Worm (Caenorhabditis elegans): ENCODE measurements around the gene icd-1.

icd-1 gene

DNA sequence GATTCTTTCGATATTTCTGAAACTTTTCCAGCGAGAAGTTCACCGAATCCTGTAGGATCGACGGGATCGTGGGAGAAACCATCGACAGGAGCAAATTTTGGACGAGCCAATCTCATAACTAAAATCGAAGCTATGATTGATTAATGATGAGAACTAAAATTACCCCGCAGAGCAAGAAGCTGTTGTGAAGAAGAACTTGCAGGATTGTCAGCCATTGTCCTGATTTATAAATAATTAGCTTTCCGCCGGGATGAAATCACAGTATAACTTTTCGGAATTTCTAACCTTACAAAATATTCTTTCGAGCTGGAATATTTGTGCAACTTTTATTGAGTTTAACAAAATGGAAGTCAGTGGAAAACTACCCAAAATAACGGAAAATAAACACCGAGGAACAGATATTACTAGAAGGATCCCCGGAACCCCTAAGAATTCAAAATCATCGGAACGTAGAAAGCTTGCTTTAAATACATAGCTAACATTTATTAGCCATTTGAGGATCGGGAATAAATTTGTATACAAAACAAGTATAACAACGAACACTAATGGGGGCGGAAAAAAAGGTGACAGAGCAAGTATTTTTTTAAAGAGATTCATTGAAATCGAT is 1.1 kb downstream of the icd-1 start, which contains the start of gene C56C10.7 (continued):
- TF ChIP-seq skn-1 (tag; optimal IDR thresholded peaks at IDR 0.05) = no peak

DNA sequence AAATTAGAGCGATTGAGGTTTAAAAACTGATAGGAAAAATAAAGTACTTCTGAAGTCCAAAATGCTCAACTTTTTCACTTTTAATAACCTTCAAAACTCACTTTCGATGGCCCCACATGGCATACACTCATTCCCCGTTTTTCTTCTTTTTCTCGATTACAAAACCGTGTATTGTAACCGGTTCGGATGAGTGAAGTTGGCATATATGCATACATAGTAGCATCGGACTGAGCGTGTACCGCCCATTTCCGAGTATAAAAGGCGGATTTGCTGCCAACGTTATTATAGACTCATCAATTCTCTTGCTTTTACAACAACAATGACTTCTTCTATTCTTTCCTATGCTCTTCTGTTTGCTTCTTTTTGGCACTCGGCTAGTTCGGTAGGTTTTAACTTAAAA is 5.7 kb downstream of the icd-1 start, which contains the start of gene C56C10.4:
C56C10.4 (plus strand) TSS at position 301 of the 400 bp plus-strand sequence.
- no peak for TF ChIP-seq nhr-19 (GFP tag; conservative IDR thresholded peaks at IDR 0.05)
- TF ChIP-seq nhr-76 (tag; optimal IDR thresholded peaks at IDR 0.05) = no peak
- no peak for TF ChIP-seq rnt-1 (tag; optimal IDR thresholded peaks at IDR 0.05)
- TF ChIP-seq nhr-77 (tag; optimal IDR thresholded peaks at IDR 0.05) = no peak
- TF ChIP-seq unc-130 (tag; optimal IDR thresholded peaks at IDR 0.05) = no peak
- no peak for TF ChIP-seq zag-1 (tag; optimal IDR thresholded peaks at IDR 0.05)

- no peak for TF ChIP-seq tlp-1 (tag; optimal IDR thresholded peaks at IDR 0.05)
- no peak for TF ChIP-seq efl-1 (optimal IDR thresholded peaks at IDR 0.05)
- TF ChIP-seq efl-1 (GFP tag; optimal IDR thresholded peaks at IDR 0.05 in 1 of 2) = peak in 1 of 2 experiments; percentile 28
These were observed 7.2 kb downstream of the icd-1 start, which contains the start of gene C56C10.6 for ce11 chrII:6581236-6581635. Gene C56C10.6 (minus strand): TSS chrII:6581336.

DNA sequence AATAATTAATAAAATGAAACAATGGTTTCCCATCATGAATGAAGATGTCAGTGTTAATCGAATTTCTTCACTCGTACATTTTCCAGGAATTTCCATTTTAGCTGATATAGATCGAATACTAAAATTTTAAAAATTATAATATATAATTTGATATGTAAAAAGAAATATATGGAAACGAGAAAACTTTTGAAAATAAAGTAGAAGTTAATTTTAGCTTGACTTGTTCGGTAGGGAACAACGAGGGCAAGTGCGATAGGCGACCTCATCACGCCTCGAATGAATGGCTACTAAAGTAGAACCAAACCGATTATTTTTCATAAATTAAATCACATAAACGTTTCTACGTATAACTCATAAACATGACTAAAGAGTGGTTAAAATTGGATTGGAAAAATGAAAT is 10.1 kb downstream of the icd-1 start, which contains the start of gene sra-31:
sra-31 (minus strand) TSS at position 101 of the 400 bp plus-strand sequence.
- TF ChIP-seq ztf-4 (tag; optimal IDR thresholded peaks at IDR 0.05) (no peak), elt-2 (tag; optimal IDR thresholded peaks at IDR 0.05) (no peak), tlp-1 (tag; optimal IDR thresholded peaks at IDR 0.05) (no peak), efl-1 (optimal IDR thresholded peaks at IDR 0.05) (no peak), efl-1 (GFP tag; optimal IDR thresholded peaks at IDR 0.05 in 1 of 2) (no peak), ces-1 (GFP tag; optimal IDR thresholded peaks at IDR 0.05) (no peak), zag-1 (tag; optimal IDR thresholded peaks at IDR 0.05) (no peak), nhr-11 (tag; optimal IDR thresholded peaks at IDR 0.05) (no peak)

ce11 chrII:6575647-6576046 is 12.8 kb downstream of the icd-1 start, which contains the start of gene sra-29:
Gene sra-29 (minus strand): TSS chrII:6575747.
- TF ChIP-seq lin-39 (tag; optimal IDR thresholded peaks at IDR 0.05) (no peak), fkh-8 (tag; optimal IDR thresholded peaks at IDR 0.05) (no peak), lin-15B (tag; optimal IDR thresholded peaks at IDR 0.05) (no peak), C34B4.2 (tag; optimal IDR thresholded peaks at IDR 0.05) (no peak), elt-2 (tag; optimal IDR thresholded peaks at IDR 0.05) (no peak), efl-1 (optimal IDR thresholded peaks at IDR 0.05) (no peak), efl-1 (GFP tag; optimal IDR thresholded peaks at IDR 0.05 in 1 of 2) (no peak), egl-13 (tag; optimal IDR thresholded peaks at IDR 0.05) (no peak), unc-30 (tag; optimal IDR thresholded peaks at IDR 0.05) (no peak), lin-14 (GFP tag; optimal IDR thresholded peaks at IDR 0.05) (no peak), sptf-1 (tag; optimal IDR thresholded peaks at IDR 0.05) (no peak), ets-5 (GFP tag; IDR thresholded peaks at IDR 0.05) (no peak), snpc-4 (tag; optimal IDR thresholded peaks at IDR 0.05) (no peak), xbp-1 (tag; optimal IDR thresholded peaks at IDR 0.05) (no peak)

- no peak for TF ChIP-seq lin-35 (GFP tag; optimal IDR thresholded peaks at IDR 0.05)
- TF ChIP-seq ceh-82 (tag; optimal IDR thresholded peaks at IDR 0.05) = no peak
- no peak for TF ChIP-seq pag-3 (tag; optimal IDR thresholded peaks at IDR 0.05; ENCODE audit: borderline replicate concordance, insufficient read depth)
- TF ChIP-seq nhr-28 (tag; optimal IDR thresholded peaks at IDR 0.05) = no peak
- TF ChIP-seq nhr-76 (tag; optimal IDR thresholded peaks at IDR 0.05) = no peak
These were observed 14.8 kb downstream of the icd-1 start, which contains the start of gene sra-28 for ce11 chrII:6573677-6574076. Gene sra-28 (minus strand): TSS chrII:6573777.

- TF ChIP-seq grh-1 (GFP tag; IDR thresholded peaks at IDR 0.05) (no peak), ceh-63 (GFP tag; optimal IDR thresholded peaks at IDR 0.05) (no peak), unc-130 (tag; optimal IDR thresholded peaks at IDR 0.05) (no peak), zip-4 (GFP tag; optimal IDR thresholded peaks at IDR 0.05) (no peak), nhr-47 (tag; optimal IDR thresholded peaks at IDR 0.05) (no peak), egl-13 (tag; optimal IDR thresholded peaks at IDR 0.05) (no peak), aly-2 (tag; optimal IDR thresholded peaks at IDR 0.05) (no peak), xbp-1 (tag; optimal IDR thresholded peaks at IDR 0.05) (no peak), sup-37 (GFP tag; optimal IDR thresholded peaks at IDR 0.05) (no peak), nhr-71 (tag; optimal IDR thresholded peaks at IDR 0.05) (no peak), vab-15 (tag; optimal IDR thresholded peaks at IDR 0.05) (no peak), blmp-1 (tag; optimal IDR thresholded peaks at IDR 0.05) (no peak), dsc-1 (tag; optimal IDR thresholded peaks at IDR 0.05) (no peak), mab-9 (GFP tag; IDR thresholded peaks at IDR 0.05) (no peak), fkh-8 (tag; optimal IDR thresholded peaks at IDR 0.05) (no peak)
These were observed 19.7 kb downstream of the icd-1 start, which contains the start of gene sra-27 for ce11 chrII:6568707-6569106. Gene sra-27 (plus strand): TSS chrII:6569007.

Measured in whole organism, L1 larva.